Worm (Caenorhabditis elegans) whole organism, L3 larva: ENCODE results near the gene nlt-1.

ENCODE experiments used
- R02D3.7 ChIP-seq: fragments of 150-350 bp; optimal IDR thresholded peaks from 2 replicates; lab custom pipeline; 2014; ENCODE audit warnings: missing biosample characterization, missing genetic modification characterization
- ama-1 ChIP-seq: fragments of 150-350 bp; optimal IDR thresholded peaks from 2 replicates; lab custom pipeline; 2018
- ceh-16 ChIP-seq: sonication (generic microtip); optimal IDR thresholded peaks from 2 replicates; lab custom pipeline; 2017; ENCODE audit warnings: missing biosample characterization, missing genetic modification characterization
- ceh-28 ChIP-seq: fragments of 150-350 bp; optimal IDR thresholded peaks from 2 replicates; lab custom pipeline; 2014; ENCODE audit warnings: missing biosample characterization, missing genetic modification reagents, missing genetic modification characterization
- ceh-82 ChIP-seq: fragments of 150-350 bp; optimal IDR thresholded peaks from 2 replicates; lab custom pipeline; 2014; ENCODE audit warnings: missing biosample characterization, missing genetic modification characterization
- ceh-9 ChIP-seq: sonication (generic microtip); optimal IDR thresholded peaks from 2 replicates; lab custom pipeline; 2018; ENCODE audit warnings: missing biosample characterization, missing genetic modification characterization
- egl-27 ChIP-seq: sonication (generic microtip); optimal IDR thresholded peaks from 4 replicates; lab custom pipeline; 2017; ENCODE audit warnings: missing biosample characterization, missing genetic modification reagents, missing genetic modification characterization
- egl-5 ChIP-seq: fragments of 150-350 bp; optimal IDR thresholded peaks from 2 replicates; lab custom pipeline; 2017; ENCODE audit warnings: missing biosample characterization, missing genetic modification reagents, missing genetic modification characterization, inconsistent platforms
- elt-1 ChIP-seq: fragments of 150-350 bp; optimal IDR thresholded peaks from 2 replicates; lab custom pipeline; 2014; ENCODE audit warnings: missing biosample characterization, missing genetic modification characterization
- elt-2 ChIP-seq: sonication (generic microtip); optimal IDR thresholded peaks from 2 replicates; lab custom pipeline; 2016; ENCODE audit warnings: missing genetic modification reagents, mild to moderate bottlenecking, missing genetic modification characterization, missing compliant biosample characterization
- elt-3 ChIP-seq, 3 experiments: fragments of 150-350 bp in 1 of 3; sonication (generic microtip) in 2 of 3; optimal IDR thresholded peaks; 2 replicates in 2 of 3; 4 replicates in 1 of 3; lab custom pipeline; 2014 to 2017; ENCODE audit warnings: missing biosample characterization in 3 of 3, missing genetic modification characterization in 3 of 3
- fkh-10 ChIP-seq: sonication (generic microtip); optimal IDR thresholded peaks from 2 replicates; lab custom pipeline; 2017; ENCODE audit warnings: missing biosample characterization, missing genetic modification reagents, missing genetic modification characterization
- fos-1 ChIP-seq: fragments of 150-350 bp; optimal IDR thresholded peaks from 2 replicates; lab custom pipeline; 2014; ENCODE audit warnings: missing biosample characterization, missing genetic modification characterization
- jun-1 ChIP-seq: fragments of 150-350 bp; optimal IDR thresholded peaks from 2 replicates; lab custom pipeline; 2014; ENCODE audit warnings: missing biosample characterization, missing genetic modification reagents, missing genetic modification characterization
- lin-15B ChIP-seq: fragments of 150-350 bp; optimal IDR thresholded peaks from 2 replicates; lab custom pipeline; 2014; ENCODE audit warnings: missing biosample characterization, missing genetic modification characterization
- lin-39 ChIP-seq: fragments of 150-350 bp; optimal IDR thresholded peaks from 2 replicates; lab custom pipeline; 2018; ENCODE audit warnings: missing biosample characterization, missing genetic modification reagents, missing genetic modification characterization
- lsy-12 ChIP-seq: sonication (generic microtip); optimal IDR thresholded peaks from 2 replicates; lab custom pipeline; 2016; ENCODE audit warnings: mild to moderate bottlenecking, missing genetic modification characterization, missing compliant biosample characterization
- mdl-1 ChIP-seq: fragments of 150-350 bp; optimal IDR thresholded peaks from 2 replicates; lab custom pipeline; 2014; ENCODE audit warnings: missing biosample characterization, missing genetic modification characterization
- mml-1 ChIP-seq: fragments of 150-350 bp; sonication (generic microtip); optimal IDR thresholded peaks from 3 replicates; lab custom pipeline; 2014; ENCODE audit warnings: missing biosample characterization, missing genetic modification characterization
- nfya-1 ChIP-seq: sonication (generic microtip); optimal IDR thresholded peaks from 2 replicates; lab custom pipeline; 2017; ENCODE audit warnings: missing genetic modification characterization, mild to moderate bottlenecking, missing compliant biosample characterization, antibody characterized with exemption, moderate library complexity; ENCODE audit not compliant: insufficient read depth
- nhr-11 ChIP-seq: fragments of 150-350 bp; optimal IDR thresholded peaks from 2 replicates; lab custom pipeline; 2014; ENCODE audit warnings: missing biosample characterization, missing genetic modification characterization
- nhr-23 ChIP-seq: fragments of 150-350 bp; optimal IDR thresholded peaks from 2 replicates; lab custom pipeline; 2014; ENCODE audit warnings: missing biosample characterization, missing genetic modification reagents, missing genetic modification characterization
- nhr-237 ChIP-seq: fragments of 150-350 bp; optimal IDR thresholded peaks from 2 replicates; lab custom pipeline; 2014; ENCODE audit warnings: missing biosample characterization, missing genetic modification characterization
- nhr-25 ChIP-seq: sonication (generic microtip); optimal IDR thresholded peaks from 2 replicates; lab custom pipeline; 2017; ENCODE audit warnings: missing biosample characterization, missing genetic modification characterization
- nhr-43 ChIP-seq: sonication (generic microtip); optimal IDR thresholded peaks from 2 replicates; lab custom pipeline; 2016; ENCODE audit warnings: mild to moderate bottlenecking, missing genetic modification characterization, missing compliant biosample characterization; ENCODE audit not compliant: poor library complexity, severe bottlenecking
- nhr-77 ChIP-seq: fragments of 150-350 bp; optimal IDR thresholded peaks from 2 replicates; lab custom pipeline; 2014; ENCODE audit warnings: missing biosample characterization, missing genetic modification characterization
- pha-4 ChIP-seq: fragments of 150-350 bp; optimal IDR thresholded peaks from 2 replicates; lab custom pipeline; 2014; ENCODE audit warnings: missing biosample characterization, missing genetic modification reagents, missing genetic modification characterization
- pqm-1 ChIP-seq: fragments of 150-350 bp; optimal IDR thresholded peaks from 2 replicates; lab custom pipeline; 2017; ENCODE audit warnings: missing biosample characterization, missing genetic modification characterization, inconsistent platforms
- sea-2 ChIP-seq: fragments of 150-350 bp; sonication (generic microtip); optimal IDR thresholded peaks from 4 replicates; lab custom pipeline; 2014; ENCODE audit warnings: missing biosample characterization, missing genetic modification reagents, missing genetic modification characterization
- skn-1 ChIP-seq: fragments of 150-350 bp; optimal IDR thresholded peaks from 2 replicates; lab custom pipeline; 2014; ENCODE audit warnings: missing biosample characterization, missing genetic modification characterization
- snpc-4 ChIP-seq: fragments of 150-350 bp; optimal IDR thresholded peaks from 2 replicates; lab custom pipeline; 2014; ENCODE audit warnings: missing biosample characterization, missing genetic modification characterization
- tbx-2 ChIP-seq: sonication (generic microtip); optimal IDR thresholded peaks from 2 replicates; lab custom pipeline; 2016; ENCODE audit warnings: mild to moderate bottlenecking, missing genetic modification characterization, missing compliant biosample characterization
- ztf-4 ChIP-seq: fragments of 150-350 bp; optimal IDR thresholded peaks from 2 replicates; lab custom pipeline; 2014; ENCODE audit warnings: missing biosample characterization, missing genetic modification characterization

Gene nlt-1

ce11 chrII:10035425-10035824, 34.5 kb upstream of the nlt-1 start:
- TF ChIP-seq nhr-77 (tag; lab: Kevin White, UChicago) = no peak
- TF ChIP-seq sea-2 (GFP tag; lab: Kevin White, UChicago) = no peak
- no peak for TF ChIP-seq nhr-11 (tag; lab: Kevin White, UChicago)
- no peak for TF ChIP-seq ceh-82 (tag; lab: Kevin White, UChicago)
- TF ChIP-seq mml-1 (tag; lab: Kevin White, UChicago) = no peak
- TF ChIP-seq elt-3 (tag; optimal IDR thresholded peaks at IDR 0.05; lab: Kevin White, UChicago) = no peak
- no peak for TF ChIP-seq fos-1 (tag; lab: Kevin White, UChicago)
- TF ChIP-seq ztf-4 = no peak
- TF ChIP-seq fkh-10 = no peak
- TF ChIP-seq nhr-237 (tag; lab: Kevin White, UChicago) = no peak
- no peak for TF ChIP-seq pha-4 (tag; lab: Kevin White, UChicago)
- no peak for TF ChIP-seq egl-27 (tag; lab: Kevin White, UChicago)
- TF ChIP-seq lin-15B (tag; lab: Kevin White, UChicago) = no peak
- no peak for TF ChIP-seq ceh-16
- TF ChIP-seq skn-1 = no peak
- no peak for TF ChIP-seq nfya-1 (tag; lab: Kevin White, UChicago)

- TF ChIP-seq R02D3.7 (tag; lab: Kevin White, UChicago) (peak; percentile 69), jun-1 (peak; percentile 60), lin-39 (tag; lab: Kevin White, UChicago) (peak; percentile 33), lsy-12 (tag; lab: Kevin White, UChicago) (peak; percentile 75), ceh-28 (peak; percentile 65), elt-2 (tag; lab: Kevin White, UChicago) (peak; percentile 34), pha-4 (tag; lab: Kevin White, UChicago) (peak; percentile 80), pqm-1 (tag; lab: Kevin White, UChicago) (peak; percentile 46), nhr-11 (tag; lab: Kevin White, UChicago) (peak; percentile 73), snpc-4 (peak; percentile 41), skn-1 (peak; percentile 53), nhr-43 (tag; lab: Kevin White, UChicago) (peak; percentile 80), nhr-23 (tag; lab: Kevin White, UChicago) (peak; percentile 82), lin-15B (tag; lab: Kevin White, UChicago) (peak; percentile 92), nhr-25 (tag; lab: Kevin White, UChicago) (peak; percentile 57), tbx-2 (tag; lab: Kevin White, UChicago) (peak; percentile 40), nfya-1 (tag; lab: Kevin White, UChicago) (peak; percentile 74), egl-5 (tag; lab: Kevin White, UChicago) (peak; percentile 18)
Observed at ce11 chrII:10033163-10033871, 32.4 kb upstream of the nlt-1 start, which contains the start of gene mtcu-2. mtcu-2 (minus strand) TSS chrII:10033213.

- TF ChIP-seq egl-27 (tag; lab: Kevin White, UChicago) = no peak
- no peak for TF ChIP-seq ceh-9
- TF ChIP-seq egl-5 (tag; lab: Kevin White, UChicago) = no peak
- TF ChIP-seq, all 47 proteins: peak for 0
Observed at ce11 chrII:10029890-10030289, 28.9 kb upstream of the nlt-1 start, which contains the start of gene ttc-36. ttc-36 (plus strand) TSS chrII:10030190.

ce11 chrII:10029044-10029443, 28.1 kb upstream of the nlt-1 start:
- TF ChIP-seq pqm-1 (tag; lab: Kevin White, UChicago) (peak; percentile 64), mml-1 (tag; lab: Kevin White, UChicago) (no peak), nhr-23 (tag; lab: Kevin White, UChicago) (peak; percentile 97), nfya-1 (tag; lab: Kevin White, UChicago) (peak; percentile 25), elt-2 (tag; lab: Kevin White, UChicago) (peak; percentile 72), pha-4 (tag; lab: Kevin White, UChicago) (peak; percentile 32), mdl-1 (tag; lab: Kevin White, UChicago) (no peak), jun-1 (peak; percentile 21), elt-1 (tag; lab: Kevin White, UChicago) (no peak), elt-3 (tag; optimal IDR thresholded peaks at IDR 0.05; lab: Kevin White, UChicago) (peak in 2 of 3 experiments; percentile 60 to 63), nhr-43 (tag; lab: Kevin White, UChicago) (peak; percentile 83), nhr-25 (tag; lab: Kevin White, UChicago) (peak; percentile 24), ama-1 (lab: Kevin White, UChicago) (no peak)
- TF ChIP-seq, all 47 proteins: peak for 9
